Fruit fly (Drosophila melanogaster): ENCODE data around the gene Syx7.

Syx7 gene

DNA sequence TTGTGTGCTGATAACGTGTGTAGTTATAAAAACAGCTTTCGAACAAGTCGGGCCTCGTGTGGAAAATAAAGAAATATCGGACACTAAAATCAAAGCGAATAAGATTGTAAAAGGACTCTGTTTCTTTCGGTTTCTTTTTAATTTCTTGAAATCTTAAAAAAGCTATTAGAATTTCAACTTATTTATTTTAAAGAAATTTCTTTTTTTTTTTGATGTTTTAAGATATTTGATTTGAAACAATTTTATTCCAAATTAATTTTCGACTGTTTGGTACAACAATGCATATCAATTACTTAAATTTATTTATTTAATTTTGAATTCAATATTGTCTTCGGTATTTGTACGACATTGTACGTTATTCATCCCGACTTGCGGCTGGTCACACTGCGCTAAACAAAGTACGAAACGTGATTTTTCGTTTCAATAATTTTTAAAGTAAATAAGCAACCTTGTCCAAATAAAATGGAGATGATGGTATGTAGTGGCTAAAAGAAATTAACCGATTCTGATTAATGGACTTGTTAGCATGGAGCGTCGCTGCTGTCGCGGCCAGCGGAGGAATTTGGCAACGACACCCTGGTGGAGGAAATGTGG lies 47.2 kb downstream of the Syx7 start, which contains the start of the genes CG7202 and CG7519:
TSS of gene CG7202 (minus strand) at position 51 of the 594 bp plus-strand sequence.
TSS of gene CG7519 (plus strand) at position 361 of the 594 bp plus-strand sequence.
- TF ChIP-seq CG6276 (GFP tag; optimal IDR thresholded peaks at IDR 0.05) (no peak), fkh (GFP tag; optimal IDR thresholded peaks at IDR 0.05) (peak; percentile 77), dsx (GFP tag; optimal IDR thresholded peaks at IDR 0.05; ENCODE audit: poor library complexity, severe bottlenecking) (peak; percentile 90)

DNA sequence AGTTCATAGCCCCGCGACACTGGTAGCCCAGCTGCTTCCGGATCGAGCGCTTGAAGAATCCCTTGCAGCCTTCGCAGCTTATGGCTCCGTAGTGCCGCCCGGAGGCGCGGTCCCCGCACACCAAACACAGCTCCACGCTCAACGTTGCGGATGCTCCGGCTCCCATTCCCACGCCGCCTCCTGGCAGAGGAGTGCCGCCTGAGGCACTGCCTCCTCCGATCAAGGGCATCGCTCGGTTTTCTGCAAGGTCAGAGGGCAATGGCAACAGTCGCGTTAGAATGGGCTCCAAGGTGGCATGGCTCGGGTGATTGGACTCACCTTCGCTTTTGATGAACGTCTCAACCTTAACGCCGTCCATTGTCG lies 50.8 kb downstream of the Syx7 start:
- TF ChIP-seq dac (GFP tag; optimal IDR thresholded peaks at IDR 0.05) (no peak), Sox14 (GFP tag; optimal IDR thresholded peaks at IDR 0.05) (no peak), OdsH (GFP tag; optimal IDR thresholded peaks at IDR 0.05) (no peak), topi (GFP tag; optimal IDR thresholded peaks at IDR 0.05) (no peak)

DNA sequence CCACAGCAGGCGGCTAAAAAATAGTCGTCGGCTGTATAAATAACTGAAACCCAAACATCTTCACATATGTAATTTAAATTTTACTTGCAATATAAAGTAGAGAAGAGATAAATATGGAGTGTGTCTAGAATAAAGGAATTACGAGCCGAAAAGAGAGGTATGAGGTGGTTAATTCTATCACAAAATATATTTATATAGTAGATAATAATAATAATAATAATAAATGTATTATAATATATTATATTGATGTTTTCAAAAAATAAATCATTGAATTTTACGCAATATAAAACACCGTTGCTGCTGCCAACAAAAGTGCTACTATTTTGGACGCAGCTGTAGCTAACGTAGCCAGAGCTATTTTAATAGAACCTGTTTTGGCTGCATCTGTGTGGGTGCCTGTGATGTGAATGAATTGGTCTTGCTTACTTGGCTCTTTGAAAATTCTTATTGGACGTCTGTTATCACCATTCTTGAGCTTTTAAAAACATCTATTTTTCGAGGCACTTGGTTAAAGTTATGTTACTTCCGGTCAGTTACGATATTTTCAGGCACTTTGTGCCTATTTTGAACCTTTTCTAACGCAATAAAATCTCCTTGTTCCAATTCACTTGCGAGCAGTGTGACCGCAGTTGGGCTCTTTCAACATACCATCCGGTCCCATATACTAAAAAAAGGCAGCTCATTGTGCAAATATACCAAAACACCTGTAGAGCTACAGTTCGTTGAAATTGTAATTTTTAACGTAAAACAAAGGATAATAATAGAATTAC lies 51.4 kb downstream of the Syx7 start, which contains the start of gene Hr78:
TSS of gene Hr78 (minus strand) at position 630 of the 770 bp plus-strand sequence.
- TF ChIP-seq fd85E (GFP tag; optimal IDR thresholded peaks at IDR 0.05) (peak; percentile 10), salr (GFP tag; optimal IDR thresholded peaks at IDR 0.05) (no peak), CG6163 (GFP tag; IDR thresholded peaks at IDR 0.05) (peak; percentile 72), CG15336 (GFP tag; IDR thresholded peaks at IDR 0.05) (peak; percentile 88), Eip75B (GFP tag; optimal IDR thresholded peaks at IDR 0.05) (peak; percentile 34), dac (GFP tag; optimal IDR thresholded peaks at IDR 0.05) (no peak), eg (GFP tag; IDR thresholded peaks at IDR 0.05) (peak; percentile 80), CG6854 (GFP tag; optimal IDR thresholded peaks at IDR 0.05) (peak; percentile 56), CG8119 (GFP tag; IDR thresholded peaks at IDR 0.05) (peak; percentile 91), Sox15 (GFP tag; optimal IDR thresholded peaks at IDR 0.05) (peak; percentile 27), Gug (GFP tag; IDR thresholded peaks at IDR 0.05) (peak; percentile 36; the same call in 1 of the 2 replicates), CG1621 (tag; optimal IDR thresholded peaks at IDR 0.05) (peak; percentile 36), CG9139 (GFP tag; optimal IDR thresholded peaks at IDR 0.05) (peak; percentile 57), fkh (GFP tag; optimal IDR thresholded peaks at IDR 0.05) (peak; percentile 28), Hr38 (GFP tag; optimal IDR thresholded peaks at IDR 0.05) (no peak), spab (GFP tag; optimal IDR thresholded peaks at IDR 0.05) (peak; percentile 79), CG34406 (GFP tag; optimal IDR thresholded peaks at IDR 0.05) (peak; percentile 89), net (GFP tag; optimal IDR thresholded peaks at IDR 0.05) (peak; percentile 72), CG10669 (GFP tag; optimal IDR thresholded peaks at IDR 0.05) (peak; percentile 73), ss (GFP tag; optimal IDR thresholded peaks at IDR 0.05) (peak in 1 of 2 experiments; percentile 84), fd59A (GFP tag; optimal IDR thresholded peaks at IDR 0.05) (peak; percentile 48), Lpt (GFP tag; optimal IDR thresholded peaks at IDR 0.05) (peak; percentile 60), pdm3 (GFP tag; optimal IDR thresholded peaks at IDR 0.05) (peak; percentile 29), CG3032 (tag; optimal IDR thresholded peaks at IDR 0.05) (peak; percentile 80), topi (GFP tag; optimal IDR thresholded peaks at IDR 0.05) (peak; percentile 45), achi (GFP tag; optimal IDR thresholded peaks at IDR 0.05) (peak; percentile 88), cyc (GFP tag; optimal IDR thresholded peaks at IDR 0.05) (peak; percentile 29), dsx (GFP tag; optimal IDR thresholded peaks at IDR 0.05; ENCODE audit: poor library complexity, severe bottlenecking) (peak; percentile 80), Sox102F (GFP tag; optimal IDR thresholded peaks at IDR 0.05) (no peak), CG11294 (GFP tag; IDR thresholded peaks at IDR 0.05) (peak; percentile 53; the same call in 1 of the 2 replicates), Eip78C (GFP tag) (peak; percentile 89), Eip93F (GFP tag; optimal IDR thresholded peaks at IDR 0.05) (no peak), CG3919 (GFP tag; optimal IDR thresholded peaks at IDR 0.05) (peak; percentile 81), CG31627 (GFP tag; optimal IDR thresholded peaks at IDR 0.05) (peak; percentile 2), CG6792 (GFP tag; optimal IDR thresholded peaks at IDR 0.05) (peak; percentile 76), Hr4 (GFP tag; optimal IDR thresholded peaks at IDR 0.05) (no peak), CG32006 (GFP tag; optimal IDR thresholded peaks at IDR 0.05) (peak; percentile 92), Ets96B (tag; optimal IDR thresholded peaks at IDR 0.05) (peak; percentile 82), CG6808 (GFP tag; optimal IDR thresholded peaks at IDR 0.05) (peak; percentile 80), lz (GFP tag; optimal IDR thresholded peaks at IDR 0.05) (peak; percentile 33), CG8632 (GFP tag; optimal IDR thresholded peaks at IDR 0.05) (peak; percentile 91)

Data from whole organism, prepupa.